Fruit fly (Drosophila melanogaster) whole organism, embryonic: Measurements from ENCODE around the gene r2d2.

Source experiments
- Bgb ChIP-seq: fragments of 200-800 bp; sonication (Bioruptor generic); IDR thresholded peaks from 2 replicates; pipeline ENCODE4 v1.3.6; 2022; ENCODE audit warnings: missing biosample characterization, missing genetic modification characterization; ENCODE audit not compliant: partially characterized antibody
- CG10959 ChIP-seq: fragments of 200-800 bp; sonication (Bioruptor generic); IDR thresholded peaks from 2 replicates; pipeline ENCODE4 v1.3.6; 2022; ENCODE audit warnings: missing biosample characterization, missing genetic modification characterization
- CG11695 ChIP-seq: fragments of 200-800 bp; sonication (Bioruptor generic); IDR thresholded peaks from 3 replicates; pipeline ENCODE4 v1.3.6; 2022; ENCODE audit warnings: missing biosample characterization, missing genetic modification characterization
- CG11696 ChIP-seq: fragments of 200-800 bp; sonication (Bioruptor generic); IDR thresholded peaks from 2 replicates; pipeline ENCODE4 v1.3.6; 2022; ENCODE audit warnings: missing biosample characterization, missing genetic modification characterization
- CG15269 ChIP-seq: fragments of 200-800 bp; sonication (Bioruptor generic); optimal IDR thresholded peaks from 2 replicates; lab custom pipeline; 2018; ENCODE audit warnings: missing biosample characterization, mild to moderate bottlenecking, missing genetic modification characterization, moderate library complexity
- CG17186 ChIP-seq: fragments of 200-800 bp; sonication (Bioruptor generic); optimal IDR thresholded peaks from 3 replicates; lab custom pipeline; 2017; ENCODE audit warnings: missing biosample characterization, missing genetic modification reagents, missing genetic modification characterization
- CG17328 ChIP-seq: fragments of 200-800 bp; sonication (Bioruptor generic); IDR thresholded peaks from 2 replicates; pipeline ENCODE4 v1.3.6; 2022; ENCODE audit warnings: missing biosample characterization, missing genetic modification characterization
- CG17359 ChIP-seq: fragments of 200-800 bp; sonication (Bioruptor generic); optimal IDR thresholded peaks from 3 replicates; lab custom pipeline; 2018; ENCODE audit warnings: missing biosample characterization, mild to moderate bottlenecking, missing genetic modification characterization, moderate library complexity
- CG1832 ChIP-seq: fragments of 200-800 bp; sonication (Bioruptor generic); optimal IDR thresholded peaks from 2 replicates; lab custom pipeline; 2017; ENCODE audit warnings: missing biosample characterization, mild to moderate bottlenecking, missing genetic modification characterization, inconsistent platforms
- CG2120 ChIP-seq: fragments of 200-800 bp; sonication (Bioruptor generic); optimal IDR thresholded peaks from 3 replicates; lab custom pipeline; 2016; ENCODE audit warnings: missing biosample characterization, missing genetic modification characterization
- CG2889 ChIP-seq: fragments of 200-800 bp; sonication (Bioruptor generic); IDR thresholded peaks from 3 replicates; pipeline ENCODE4 v1.3.6; 2022; ENCODE audit warnings: missing biosample characterization, missing genetic modification characterization
- CG33557 ChIP-seq: fragments of 200-800 bp; sonication (Bioruptor generic); optimal IDR thresholded peaks from 2 replicates; lab custom pipeline; 2019; ENCODE audit warnings: missing biosample characterization, mild to moderate bottlenecking, missing genetic modification characterization, moderate library complexity
- CG4360 ChIP-seq: fragments of 200-800 bp; sonication (Bioruptor generic); IDR thresholded peaks from 2 replicates; pipeline ENCODE4 v1.3.6; 2022; ENCODE audit warnings: missing biosample characterization, missing genetic modification characterization
- CG6813 ChIP-seq: fragments of 200-800 bp; sonication (Bioruptor generic); optimal IDR thresholded peaks from 2 replicates; lab custom pipeline; 2017; ENCODE audit warnings: missing biosample characterization, missing genetic modification characterization, mild to moderate bottlenecking, moderate library complexity, missing genetic modification reagents
- CG6854 ChIP-seq: fragments of 200-800 bp; sonication (Bioruptor generic); optimal IDR thresholded peaks from 3 replicates; lab custom pipeline; 2017; ENCODE audit warnings: missing biosample characterization, mild to moderate bottlenecking, missing genetic modification characterization
- CG8290 ChIP-seq, 3 experiments: fragments of 200-800 bp; sonication (Bioruptor generic); optimal IDR thresholded peaks; 2 replicates each; lab custom pipeline; 2016 to 2019; ENCODE audit warnings: missing biosample characterization in 3 of 3, missing genetic modification characterization in 3 of 3, mild to moderate bottlenecking in 2 of 3, moderate library complexity in 1 of 3
- CG9609 ChIP-seq: fragments of 200-800 bp; sonication (Bioruptor generic); optimal IDR thresholded peaks from 3 replicates; lab custom pipeline; 2016; ENCODE audit warnings: missing biosample characterization, missing genetic modification characterization
- CG9817 ChIP-seq: fragments of 200-800 bp; sonication (Bioruptor generic); optimal IDR thresholded peaks from 2 replicates; lab custom pipeline; 2018; ENCODE audit warnings: missing biosample characterization, mild to moderate bottlenecking, missing genetic modification characterization, moderate library complexity
- CrebB ChIP-seq: fragments of 200-800 bp; sonication (Bioruptor generic); optimal IDR thresholded peaks from 3 replicates; lab custom pipeline; 2018; ENCODE audit warnings: missing biosample characterization, mild to moderate bottlenecking, missing genetic modification characterization
- D ChIP-seq, 2 experiments: fragments of 200-800 bp in 1 of 2; fragments of >200 bp in 1 of 2; sonication (Bioruptor generic) in 1 of 2; optimal IDR thresholded peaks; 2 replicates in 1 of 2; 3 replicates in 1 of 2; lab custom pipeline; 2017; ENCODE audit warnings: mild to moderate bottlenecking in 1 of 2, missing biosample characterization in 1 of 2, missing genetic modification characterization in 1 of 2, missing genetic modification reagents in 1 of 2
- D19B ChIP-seq: fragments of 200-800 bp; sonication (Bioruptor generic); optimal IDR thresholded peaks from 2 replicates; lab custom pipeline; 2017; ENCODE audit warnings: missing biosample characterization, mild to moderate bottlenecking, missing genetic modification characterization
- Hey ChIP-seq: fragments of 200-800 bp; sonication (Bioruptor generic); optimal IDR thresholded peaks from 3 replicates; lab custom pipeline; 2018; ENCODE audit warnings: missing biosample characterization, mild to moderate bottlenecking, missing genetic modification characterization
- Hr3 ChIP-seq: fragments of 200-800 bp; sonication (Bioruptor generic); optimal IDR thresholded peaks from 3 replicates; lab custom pipeline; 2016; ENCODE audit warnings: missing biosample characterization, missing genetic modification characterization
- Lpt ChIP-seq: fragments of >200 bp; optimal IDR thresholded peaks from 2 replicates; lab custom pipeline; 2018; ENCODE audit warnings: missing biosample characterization, missing genetic modification characterization
- Med ChIP-seq: fragments of 200-800 bp; sonication (Bioruptor generic); peaks from one replicate; lab custom pipeline; 2016; ENCODE audit warnings: missing biosample characterization, missing genetic modification characterization, mild to moderate bottlenecking, inconsistent platforms, moderate library complexity
- NC2β ChIP-seq: fragments of 200-800 bp; sonication (Bioruptor generic); optimal IDR thresholded peaks from 2 replicates; lab custom pipeline; 2016; ENCODE audit warnings: missing biosample characterization, missing genetic modification characterization
- Opbp ChIP-seq: fragments of 200-800 bp; sonication (Bioruptor generic); IDR thresholded peaks from 3 replicates; pipeline ENCODE4 v1.3.6; 2022; ENCODE audit warnings: missing biosample characterization, missing genetic modification characterization; ENCODE audit not compliant: partially characterized antibody
- PHDP ChIP-seq: fragments of 200-800 bp; sonication (Bioruptor generic); optimal IDR thresholded peaks from 3 replicates; lab custom pipeline; 2018; ENCODE audit warnings: missing biosample characterization, mild to moderate bottlenecking, missing genetic modification characterization, moderate library complexity
- Rx ChIP-seq: fragments of 200-800 bp; sonication (Bioruptor generic); IDR thresholded peaks from 2 replicates; pipeline ENCODE4 v1.3.6; 2022; ENCODE audit warnings: missing biosample characterization, missing genetic modification characterization
- Sry-β ChIP-seq: fragments of 200-800 bp; sonication (Bioruptor generic); optimal IDR thresholded peaks from 2 replicates; lab custom pipeline; 2018; ENCODE audit warnings: missing biosample characterization, mild to moderate bottlenecking, missing genetic modification characterization, moderate library complexity
- Xbp1 ChIP-seq: fragments of 200-800 bp; sonication (Bioruptor generic); optimal IDR thresholded peaks from 3 replicates; lab custom pipeline; 2016; ENCODE audit warnings: missing biosample characterization, mild to moderate bottlenecking, missing genetic modification characterization
- Xrp1 ChIP-seq: fragments of 200-800 bp; sonication (Bioruptor generic); IDR thresholded peaks from 2 replicates; pipeline ENCODE4 v1.3.6; 2022; ENCODE audit warnings: missing biosample characterization, missing genetic modification characterization
- bowl ChIP-seq: fragments of 200-800 bp; sonication (Bioruptor generic); IDR thresholded peaks from 2 replicates; pipeline ENCODE4 v1.3.6; 2022; ENCODE audit warnings: missing biosample characterization, missing genetic modification characterization
- cad ChIP-seq: fragments of >200 bp; optimal IDR thresholded peaks from 2 replicates; lab custom pipeline; 2017; ENCODE audit warnings: missing biosample characterization, missing genetic modification characterization
- dati ChIP-seq: fragments of 200-800 bp; sonication (Bioruptor generic); IDR thresholded peaks from 2 replicates; pipeline ENCODE4 v1.3.6; 2022; ENCODE audit warnings: missing biosample characterization, missing genetic modification characterization
- gt ChIP-seq: fragments of 200-800 bp; sonication (Bioruptor generic); IDR thresholded peaks from 2 replicates; pipeline ENCODE4 v1.3.6; 2022; ENCODE audit warnings: missing biosample characterization, missing genetic modification characterization
- inv ChIP-seq: fragments of 200-800 bp; sonication (Bioruptor generic); IDR thresholded peaks from 2 replicates; pipeline ENCODE4 v1.3.6; 2022; ENCODE audit warnings: missing biosample characterization, missing genetic modification characterization; ENCODE audit not compliant: partially characterized antibody
- jing ChIP-seq: fragments of 200-800 bp; sonication (Bioruptor generic); optimal IDR thresholded peaks from 2 replicates; lab custom pipeline; 2018; ENCODE audit warnings: missing biosample characterization, mild to moderate bottlenecking, missing genetic modification characterization
- klu ChIP-seq: fragments of 200-800 bp; sonication (Bioruptor generic); IDR thresholded peaks from 2 replicates; pipeline ENCODE4 v1.3.6; 2022; ENCODE audit warnings: missing biosample characterization, missing genetic modification characterization
- lab ChIP-seq: fragments of 200-800 bp; sonication (Bioruptor generic); optimal IDR thresholded peaks from 3 replicates; lab custom pipeline; 2017; ENCODE audit warnings: missing biosample characterization, missing genetic modification characterization, mild to moderate bottlenecking, moderate library complexity, missing genetic modification reagents
- luna ChIP-seq: fragments of 200-800 bp; sonication (Bioruptor generic); optimal IDR thresholded peaks from 2 replicates; lab custom pipeline; 2016; ENCODE audit warnings: missing biosample characterization, missing genetic modification characterization
- mam ChIP-seq: fragments of 200-800 bp; sonication (Bioruptor generic); optimal IDR thresholded peaks from 3 replicates; lab custom pipeline; 2016; ENCODE audit warnings: missing biosample characterization, missing genetic modification characterization
- nerfin-1 ChIP-seq: fragments of 200-800 bp; sonication (Bioruptor generic); optimal IDR thresholded peaks from 3 replicates; lab custom pipeline; 2019; ENCODE audit warnings: missing biosample characterization, mild to moderate bottlenecking, missing genetic modification characterization, moderate library complexity
- onecut ChIP-seq: fragments of 200-800 bp; sonication (Bioruptor generic); IDR thresholded peaks from 2 replicates; pipeline ENCODE4 v1.3.6; 2022; ENCODE audit warnings: missing biosample characterization, missing genetic modification characterization
- pfk ChIP-seq: fragments of 200-800 bp; sonication (Bioruptor generic); optimal IDR thresholded peaks from 2 replicates; lab custom pipeline; 2018; ENCODE audit warnings: missing biosample characterization, mild to moderate bottlenecking, missing genetic modification characterization, moderate library complexity
- pita ChIP-seq: fragments of 200-800 bp; sonication (Bioruptor generic); optimal IDR thresholded peaks from 2 replicates; lab custom pipeline; 2017; ENCODE audit warnings: missing biosample characterization, mild to moderate bottlenecking, missing genetic modification characterization
- pnt ChIP-seq: fragments of 200-800 bp; sonication (Bioruptor generic); optimal IDR thresholded peaks from 3 replicates; lab custom pipeline; 2016; ENCODE audit warnings: missing biosample characterization, missing genetic modification characterization
- stc ChIP-seq: fragments of 200-800 bp; sonication (Bioruptor generic); IDR thresholded peaks from 2 replicates; pipeline ENCODE4 v1.3.6; 2022; ENCODE audit warnings: missing biosample characterization, missing genetic modification characterization
- toy ChIP-seq: fragments of 200-800 bp; sonication (Bioruptor generic); IDR thresholded peaks from 2 replicates; pipeline ENCODE4 v1.3.6; 2022; ENCODE audit warnings: missing biosample characterization, missing genetic modification characterization
- zen ChIP-seq: fragments of 200-800 bp; sonication (Bioruptor generic); optimal IDR thresholded peaks from 3 replicates; lab custom pipeline; 2018; ENCODE audit warnings: missing biosample characterization, mild to moderate bottlenecking, missing genetic modification characterization, moderate library complexity
- zen2 ChIP-seq: fragments of 200-800 bp; sonication (Bioruptor generic); IDR thresholded peaks from 3 replicates; pipeline ENCODE4 v1.3.6; 2022; ENCODE audit warnings: missing biosample characterization, missing genetic modification characterization; ENCODE audit not compliant: partially characterized antibody

The r2d2 gene

DNA sequence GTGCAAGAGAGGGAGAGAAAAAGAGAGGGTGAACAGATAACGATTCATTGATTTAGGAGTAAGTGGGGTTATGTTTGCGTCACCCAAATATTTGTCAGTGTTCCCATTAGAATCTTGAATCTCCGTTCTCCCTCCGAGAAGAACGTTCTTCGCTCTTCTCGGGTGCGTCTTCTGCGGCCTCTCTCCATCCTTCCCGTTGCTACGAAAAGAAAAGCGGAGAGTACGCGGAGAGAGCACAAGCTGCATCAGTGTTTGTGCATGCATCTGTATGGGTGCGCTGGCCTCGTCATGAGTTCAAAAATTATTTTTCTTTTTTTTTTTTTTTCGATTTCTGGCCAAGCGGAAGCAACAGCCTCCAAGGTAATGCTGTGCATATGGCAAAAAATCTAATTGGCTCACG lies 29.0 kb downstream of the r2d2 start (continued):
- TF ChIP-seq CG17359 (tag; lab: Kevin White, UChicago) = peak; percentile 38
- TF ChIP-seq NC2β (GFP tag; lab: Kevin White, UChicago) = no peak
- TF ChIP-seq inv (GFP tag; lab: Robert Waterston, UW) = no peak
- no peak for TF ChIP-seq cad (GFP tag; lab: Kevin White, UChicago)
- no peak for TF ChIP-seq zen (tag; lab: Kevin White, UChicago)
- no peak for TF ChIP-seq CG17186
- peak; percentile 61 for TF ChIP-seq CG6813 (GFP tag; lab: Kevin White, UChicago)
- TF ChIP-seq CrebB = peak; percentile 17
- TF ChIP-seq Med (GFP tag; lab: Kevin White, UChicago) = no peak
- no peak for TF ChIP-seq D19B
- no peak for TF ChIP-seq luna
- TF ChIP-seq jing (GFP tag; lab: Kevin White, UChicago) = no peak
- TF ChIP-seq CG9609 (GFP tag; lab: Kevin White, UChicago) = no peak
- TF ChIP-seq CG11695 (GFP tag; lab: Robert Waterston, UW) = no peak
- no peak for TF ChIP-seq pita (GFP tag; lab: Kevin White, UChicago)
- TF ChIP-seq CG1832 (GFP tag; lab: Kevin White, UChicago) = no peak
- TF ChIP-seq CG10959 (GFP tag; lab: Robert Waterston, UW) = no peak
- TF ChIP-seq Rx (GFP tag; lab: Robert Waterston, UW) = no peak
- peak; percentile 23 for TF ChIP-seq lab
- no peak for TF ChIP-seq pnt (GFP tag; lab: Kevin White, UChicago)
- TF ChIP-seq CG11696 (GFP tag; lab: Robert Waterston, UW) = no peak
- peak; percentile 7 for TF ChIP-seq pfk (GFP tag; lab: Kevin White, UChicago)
- TF ChIP-seq CG9817 (tag; lab: Kevin White, UChicago) = no peak
- TF ChIP-seq D (optimal IDR thresholded peaks at IDR 0.05; lab: Kevin White, UChicago) = no peak
- TF ChIP-seq D (GFP tag; optimal IDR thresholded peaks at IDR 0.05; lab: Kevin White, UChicago) = no peak
- TF ChIP-seq gt (GFP tag; lab: Robert Waterston, UW) = no peak
- no peak for TF ChIP-seq Sry-β (GFP tag; lab: Kevin White, UChicago)
- no peak for TF ChIP-seq CG4360
- TF ChIP-seq Xrp1 = 0 out of 2 replicates have a peak, but pooled peaks have one; percentile 17
- TF ChIP-seq zen2 (GFP tag; lab: Robert Waterston, UW) = no peak
- no peak; the same call in 1 of the 2 replicates for TF ChIP-seq CG17328
- no peak for TF ChIP-seq klu (GFP tag; lab: Robert Waterston, UW)
- TF ChIP-seq Xbp1 = no peak
- no peak for TF ChIP-seq bowl (GFP tag; lab: Robert Waterston, UW)
- no peak; the same call in 1 of the 2 replicates for TF ChIP-seq onecut (GFP tag; lab: Robert Waterston, UW)
- TF ChIP-seq stc = no peak
- TF ChIP-seq CG8290 (GFP tag; optimal IDR thresholded peaks at IDR 0.05; lab: Kevin White, UChicago) = no peak
- peak in 1 of 2 experiments; percentile 45 for TF ChIP-seq CG8290 (tag; optimal IDR thresholded peaks at IDR 0.05; lab: Kevin White, UChicago)
- TF ChIP-seq Hey (tag; lab: Kevin White, UChicago) = no peak
- TF ChIP-seq PHDP (tag; lab: Kevin White, UChicago) = peak; percentile 11
- no peak for TF ChIP-seq Bgb
- TF ChIP-seq dati (GFP tag; lab: Robert Waterston, UW) = no peak
- TF ChIP-seq Opbp = no peak
- TF ChIP-seq CG33557 = no peak
- TF ChIP-seq CG6854 (GFP tag; lab: Kevin White, UChicago) = no peak
- no peak for TF ChIP-seq mam
- TF ChIP-seq nerfin-1 (tag; lab: Kevin White, UChicago) = no peak
- no peak for TF ChIP-seq CG2120
- no peak for TF ChIP-seq toy (GFP tag; lab: Robert Waterston, UW)
- no peak for TF ChIP-seq Lpt
- no peak for TF ChIP-seq CG15269 (tag; lab: Kevin White, UChicago)
- TF ChIP-seq CG2889 (GFP tag; lab: Robert Waterston, UW) = no peak
- TF ChIP-seq Hr3 (GFP tag; lab: Kevin White, UChicago) = no peak
